Worm (Caenorhabditis elegans): Measurements from ENCODE around the gene lgc-47.

DNA sequence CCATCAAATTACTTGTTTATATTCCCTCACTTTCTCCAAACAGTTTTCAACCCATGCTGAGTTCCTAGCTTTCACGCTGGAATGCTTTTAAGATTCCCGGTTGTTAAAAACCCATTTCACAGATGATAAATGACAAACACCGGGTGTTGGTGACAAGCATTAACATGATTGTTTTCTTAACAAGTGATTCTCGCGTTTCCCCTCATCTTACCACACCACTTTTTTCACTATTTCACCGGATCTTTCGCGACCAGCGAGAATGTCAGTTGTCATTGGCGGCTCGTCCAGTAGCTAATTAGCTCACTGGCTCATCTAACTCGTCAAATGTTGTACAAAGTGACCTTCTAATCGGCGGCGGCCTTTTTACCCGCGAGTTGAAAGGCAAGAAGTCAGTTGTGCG is 34.6 kb upstream of the lgc-47 start:
- TF ChIP-seq flt-1 (GFP tag; IDR thresholded peaks at IDR 0.05) = no peak
- TF ChIP-seq ama-1 (optimal IDR thresholded peaks at IDR 0.05) = no peak
- no peak for TF ChIP-seq hmbx-1 (tag; optimal IDR thresholded peaks at IDR 0.05)
- no peak for TF ChIP-seq hnd-1 (tag; optimal IDR thresholded peaks at IDR 0.05)
- TF ChIP-seq ets-7 (tag; optimal IDR thresholded peaks at IDR 0.05) = no peak
- no peak for TF ChIP-seq tbx-37 (GFP tag; conservative IDR thresholded peaks at IDR 0.05)
